Worm (Caenorhabditis elegans) whole organism, late embryonic: ENCODE data around the gene cnx-1.

Experiments
- C08G9.2 ChIP-seq: sonication (generic microtip); optimal IDR thresholded peaks from 2 replicates; lab custom pipeline; 2016; ENCODE audit warnings: mild to moderate bottlenecking, missing genetic modification characterization, moderate library complexity, missing compliant biosample characterization
- F13H6.1 ChIP-seq: sonication (generic microtip); optimal IDR thresholded peaks from 2 replicates; lab custom pipeline; 2016; ENCODE audit warnings: missing genetic modification characterization, missing compliant biosample characterization
- K02D7.2 ChIP-seq: sonication (generic microtip); optimal IDR thresholded peaks from 2 replicates; lab custom pipeline; 2017; ENCODE audit warnings: mild to moderate bottlenecking, missing genetic modification characterization, missing compliant biosample characterization
- K09A11.1 ChIP-seq: sonication (generic microtip); optimal IDR thresholded peaks from 2 replicates; lab custom pipeline; 2017; ENCODE audit warnings: antibody characterized with exemption, mild to moderate bottlenecking, missing genetic modification characterization, missing compliant biosample characterization; ENCODE audit not compliant: insufficient read depth
- Y22D7AL.16 ChIP-seq: sonication (generic microtip); optimal IDR thresholded peaks from 2 replicates; lab custom pipeline; 2016; ENCODE audit warnings: missing genetic modification characterization, missing compliant biosample characterization
- ama-1 ChIP-seq: fragments of 150-350 bp; optimal IDR thresholded peaks from 2 replicates; lab custom pipeline; 2014
- ceh-18 ChIP-seq: sonication (generic microtip); optimal IDR thresholded peaks from 2 replicates; lab custom pipeline; 2016; ENCODE audit warnings: missing genetic modification characterization, missing compliant biosample characterization
- ceh-2 ChIP-seq: sonication (generic microtip); optimal IDR thresholded peaks from 2 replicates; lab custom pipeline; 2016; ENCODE audit warnings: missing genotype, missing genetic modification characterization, missing compliant biosample characterization
- ceh-22 ChIP-seq: sonication (generic microtip); optimal IDR thresholded peaks from 2 replicates; lab custom pipeline; 2017; ENCODE audit warnings: missing biosample characterization, missing genetic modification characterization
- ceh-30 ChIP-seq: fragments of 150-350 bp; optimal IDR thresholded peaks from 2 replicates; lab custom pipeline; 2014; ENCODE audit warnings: missing biosample characterization, missing genetic modification characterization
- ceh-31 ChIP-seq: sonication (generic microtip); optimal IDR thresholded peaks from 2 replicates; lab custom pipeline; 2016; ENCODE audit warnings: missing genetic modification characterization, missing compliant biosample characterization
- ceh-34 ChIP-seq: sonication (generic microtip); optimal IDR thresholded peaks from 2 replicates; lab custom pipeline; 2016; ENCODE audit warnings: mild to moderate bottlenecking, missing genetic modification characterization, missing compliant biosample characterization
- ceh-48 ChIP-seq: sonication (generic microtip); optimal IDR thresholded peaks from 2 replicates; lab custom pipeline; 2016; ENCODE audit warnings: missing genetic modification characterization, inconsistent platforms, missing compliant biosample characterization
- dmd-4 ChIP-seq: sonication (generic microtip); optimal IDR thresholded peaks from 2 replicates; lab custom pipeline; 2016; ENCODE audit warnings: borderline replicate concordance, missing genetic modification characterization, missing compliant biosample characterization
- dve-1 ChIP-seq: sonication (generic microtip); optimal IDR thresholded peaks from 2 replicates; lab custom pipeline; 2017; ENCODE audit warnings: antibody characterized with exemption, mild to moderate bottlenecking, missing genetic modification characterization, missing compliant biosample characterization
- elt-2 ChIP-seq: sonication (generic microtip); optimal IDR thresholded peaks from 2 replicates; lab custom pipeline; 2016; ENCODE audit warnings: missing genetic modification reagents, missing genetic modification characterization, missing compliant biosample characterization
- ets-4 ChIP-seq: sonication (generic microtip); optimal IDR thresholded peaks from 2 replicates; lab custom pipeline; 2016; ENCODE audit warnings: missing genetic modification characterization, missing compliant biosample characterization
- fkh-10 ChIP-seq: fragments of 150-350 bp; optimal IDR thresholded peaks from 2 replicates; lab custom pipeline; 2014; ENCODE audit warnings: missing biosample characterization, missing genetic modification reagents, missing genetic modification characterization
- fkh-6 ChIP-seq: sonication (generic microtip); optimal IDR thresholded peaks from 2 replicates; lab custom pipeline; 2016; ENCODE audit warnings: missing genetic modification characterization, missing compliant biosample characterization
- hlh-30 ChIP-seq: sonication (generic microtip); optimal IDR thresholded peaks from 2 replicates; lab custom pipeline; 2017; ENCODE audit warnings: antibody characterized with exemption, missing genetic modification characterization, missing compliant biosample characterization; ENCODE audit not compliant: insufficient read depth
- hlh-6 ChIP-seq: sonication (generic microtip); optimal IDR thresholded peaks from 2 replicates; lab custom pipeline; 2016; ENCODE audit warnings: missing genotype, missing genetic modification characterization, missing compliant biosample characterization
- hlh-8 ChIP-seq: sonication (generic microtip); optimal IDR thresholded peaks from 2 replicates; lab custom pipeline; 2016; ENCODE audit warnings: missing genotype, missing genetic modification characterization, missing compliant biosample characterization
- lin-11 ChIP-seq: fragments of 200-800 bp; sonication (Bioruptor generic); optimal IDR thresholded peaks from 2 replicates; lab custom pipeline; 2018; ENCODE audit warnings: mild to moderate bottlenecking, missing genetic modification characterization, missing compliant biosample characterization
- mec-3 ChIP-seq: sonication (generic microtip); optimal IDR thresholded peaks from 2 replicates; lab custom pipeline; 2016; ENCODE audit warnings: borderline replicate concordance, missing genetic modification characterization, missing compliant biosample characterization
- nfya-1 ChIP-seq: sonication (generic microtip); optimal IDR thresholded peaks from 2 replicates; lab custom pipeline; 2017; ENCODE audit warnings: missing genetic modification characterization, mild to moderate bottlenecking, missing compliant biosample characterization, antibody characterized with exemption, moderate library complexity
- nhr-11 ChIP-seq: fragments of 150-350 bp; optimal IDR thresholded peaks from 2 replicates; lab custom pipeline; 2014; ENCODE audit warnings: missing biosample characterization, missing genetic modification characterization
- nhr-232 ChIP-seq: sonication (generic microtip); optimal IDR thresholded peaks from 2 replicates; lab custom pipeline; 2016; ENCODE audit warnings: missing genetic modification characterization, missing compliant biosample characterization
- pax-1 ChIP-seq: fragments of 150-350 bp; optimal IDR thresholded peaks from 2 replicates; lab custom pipeline; 2014; ENCODE audit warnings: missing biosample characterization, missing genetic modification characterization
- pha-2 ChIP-seq: sonication (generic microtip); optimal IDR thresholded peaks from 2 replicates; lab custom pipeline; 2017; ENCODE audit warnings: mild to moderate bottlenecking, missing genetic modification characterization, missing compliant biosample characterization
- pha-4 ChIP-seq: fragments of 150-350 bp; optimal IDR thresholded peaks from 2 replicates; lab custom pipeline; 2018; ENCODE audit warnings: missing biosample characterization, missing genetic modification reagents, missing genetic modification characterization
- pqm-1 ChIP-seq: sonication (generic microtip); optimal IDR thresholded peaks from 2 replicates; lab custom pipeline; 2016; ENCODE audit warnings: missing genetic modification characterization, missing compliant biosample characterization
- ref-2 ChIP-seq: sonication (generic microtip); optimal IDR thresholded peaks from 2 replicates; lab custom pipeline; 2016; ENCODE audit warnings: missing genetic modification characterization, missing compliant biosample characterization
- rnt-1 ChIP-seq: sonication (generic microtip); optimal IDR thresholded peaks from 2 replicates; lab custom pipeline; 2016; ENCODE audit warnings: missing genetic modification characterization, missing compliant biosample characterization
- sox-4 ChIP-seq: sonication (generic microtip); optimal IDR thresholded peaks from 2 replicates; lab custom pipeline; 2017; ENCODE audit warnings: mild to moderate bottlenecking, missing genetic modification characterization, inconsistent platforms, missing compliant biosample characterization
- tbx-2 ChIP-seq: sonication (generic microtip); optimal IDR thresholded peaks from 2 replicates; lab custom pipeline; 2016; ENCODE audit warnings: missing genetic modification characterization, missing compliant biosample characterization
- ttx-3 ChIP-seq: sonication (generic microtip); optimal IDR thresholded peaks from 2 replicates; lab custom pipeline; 2016; ENCODE audit warnings: missing genetic modification reagents, missing genetic modification characterization, missing compliant biosample characterization
- unc-3 ChIP-seq, 2 experiments: fragments of 200-800 bp in 1 of 2; sonication (Bioruptor generic) in 1 of 2; sonication (generic microtip) in 1 of 2; conservative IDR thresholded peaks in 1 of 2; optimal IDR thresholded peaks in 1 of 2; 2 replicates each; pipeline versions ENCODE4 v1.3.6 to Lab custom; 2016 to 2022; ENCODE audit warnings: missing compliant biosample characterization in 2 of 2, missing genetic modification characterization in 2 of 2, missing genetic modification reagents in 1 of 2
- unc-42 ChIP-seq: sonication (generic microtip); optimal IDR thresholded peaks from 2 replicates; lab custom pipeline; 2016; ENCODE audit warnings: missing genotype, missing genetic modification characterization, missing compliant biosample characterization
- unc-55 ChIP-seq: sonication (generic microtip); optimal IDR thresholded peaks from 2 replicates; lab custom pipeline; 2017; ENCODE audit warnings: missing biosample characterization, missing genetic modification reagents, missing genetic modification characterization
- unc-86 ChIP-seq: sonication (generic microtip); optimal IDR thresholded peaks from 2 replicates; lab custom pipeline; 2016; ENCODE audit warnings: missing genetic modification characterization, missing compliant biosample characterization
- zip-5 ChIP-seq: sonication (generic microtip); optimal IDR thresholded peaks from 2 replicates; lab custom pipeline; 2016; ENCODE audit warnings: missing genetic modification characterization, missing compliant biosample characterization

The cnx-1 gene

DNA sequence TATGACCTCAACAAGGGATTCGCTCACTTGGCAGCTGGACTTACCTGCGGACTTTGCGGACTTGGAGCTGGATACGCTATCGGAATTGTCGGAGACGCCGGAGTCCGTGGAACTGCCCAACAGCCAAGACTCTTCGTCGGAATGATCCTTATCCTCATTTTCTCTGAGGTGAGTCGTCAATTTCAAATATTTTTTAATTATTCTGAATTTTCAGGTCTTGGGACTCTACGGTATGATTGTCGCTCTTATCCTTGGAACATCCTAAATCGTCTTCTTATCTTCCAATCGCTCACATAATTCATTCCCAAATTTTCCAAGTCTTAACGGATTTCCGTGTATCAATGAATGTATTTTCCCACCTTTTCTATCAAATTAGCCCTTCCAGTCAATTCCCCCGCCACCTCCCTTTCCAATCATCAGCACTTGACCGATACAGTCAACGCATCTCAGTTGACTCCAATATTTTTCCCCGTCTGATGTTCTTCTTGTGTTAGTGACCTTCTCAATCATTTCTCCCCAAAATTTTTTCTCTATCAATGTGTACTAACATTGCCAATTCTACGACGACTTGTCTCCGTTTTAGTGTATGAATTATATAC lies 34.4 kb downstream of the cnx-1 start, which contains the start of gene R10E11.6:
R10E11.6 (plus strand) TSS at position 524 of the 599 bp plus-strand sequence.
- TF ChIP-seq K02D7.2 (tag; lab: Kevin White, UChicago): no peak
- no peak for TF ChIP-seq nhr-11 (tag; lab: Kevin White, UChicago)
- TF ChIP-seq lin-11 (tag; lab: Kevin White, UChicago): no peak
- no peak for TF ChIP-seq pha-2 (tag; lab: Kevin White, UChicago)
- no peak for TF ChIP-seq ref-2
- no peak for TF ChIP-seq hlh-8 (tag; lab: Kevin White, UChicago)
- no peak for TF ChIP-seq dmd-4 (tag; lab: Kevin White, UChicago)
- TF ChIP-seq mec-3 (tag; lab: Kevin White, UChicago): no peak
- no peak for TF ChIP-seq unc-86
- no peak for TF ChIP-seq tbx-2 (tag; lab: Kevin White, UChicago)
- no peak for TF ChIP-seq nhr-232 (tag; lab: Kevin White, UChicago)
- TF ChIP-seq unc-3 (GFP tag; conservative IDR thresholded peaks at IDR 0.05; lab: Robert Waterston, UW): no peak
- no peak for TF ChIP-seq unc-3 (tag; optimal IDR thresholded peaks at IDR 0.05; lab: Kevin White, UChicago)

DNA sequence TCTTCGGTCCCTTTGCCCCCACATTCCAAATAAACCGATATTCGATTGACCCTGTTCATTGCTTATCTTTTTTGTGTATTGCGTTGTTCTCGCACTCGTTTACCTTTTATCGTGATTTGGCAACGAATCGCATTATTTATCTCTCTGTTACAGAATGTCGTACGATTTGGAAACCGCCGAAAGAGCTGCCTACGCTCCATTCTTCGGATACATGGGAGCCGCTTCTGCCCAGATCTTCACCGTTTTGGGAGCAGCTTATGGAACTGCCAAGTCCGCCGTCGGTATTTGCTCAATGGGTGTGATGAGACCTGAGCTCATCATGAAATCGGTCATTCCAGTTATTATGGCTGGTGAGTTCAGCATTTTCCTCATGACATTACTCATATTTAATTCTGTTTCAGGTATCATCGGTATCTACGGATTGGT lies 34.9 kb downstream of the cnx-1 start, which contains the start of gene vha-2:
vha-2 (plus strand) TSS at position 154 of the 426 bp plus-strand sequence.
- TF ChIP-seq nhr-11 (tag; lab: Kevin White, UChicago) (no peak), ceh-22 (tag; lab: Kevin White, UChicago) (no peak), elt-2 (tag; lab: Kevin White, UChicago) (peak; percentile 56)

DNA sequence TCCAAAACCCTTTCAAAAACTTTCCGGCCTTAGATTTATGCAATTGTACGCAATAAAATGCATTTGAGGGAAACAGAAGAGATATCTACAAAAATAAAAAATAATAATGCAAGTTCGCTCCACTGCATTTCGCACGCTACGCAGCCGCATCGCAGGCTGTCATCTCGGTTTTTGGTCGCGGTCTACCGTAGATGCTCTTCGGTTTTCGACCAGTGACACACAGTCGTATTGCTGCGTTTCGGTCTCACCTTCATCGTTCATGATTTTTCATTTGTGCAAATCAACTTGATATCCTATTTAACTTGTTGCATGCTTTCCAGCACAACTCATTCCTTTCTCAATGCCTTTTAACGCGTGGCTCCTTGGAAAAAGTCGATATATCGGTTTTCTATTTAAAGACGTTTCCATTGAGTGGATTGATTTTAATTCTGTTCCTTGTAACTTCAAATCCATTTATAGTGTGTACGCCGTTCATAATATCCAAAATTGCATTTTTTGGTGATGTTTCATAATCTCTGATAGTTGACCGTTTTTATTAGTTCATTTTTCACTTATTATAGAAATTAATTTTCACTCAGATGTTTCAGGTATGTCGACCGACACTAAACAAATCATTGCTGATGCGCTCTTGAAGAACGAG lies 36.2 kb downstream of the cnx-1 start, which contains the start of gene vha-1:
vha-1 (plus strand) TSS at position 590 of the 640 bp plus-strand sequence.
- TF ChIP-seq sox-4 (tag; lab: Kevin White, UChicago): no peak
- TF ChIP-seq ceh-34 (tag; lab: Kevin White, UChicago): peak; percentile 31
- TF ChIP-seq lin-11 (tag; lab: Kevin White, UChicago): no peak
- no peak for TF ChIP-seq F13H6.1 (tag; lab: Kevin White, UChicago)
- peak; percentile 47 for TF ChIP-seq ceh-48
- peak; percentile 52 for TF ChIP-seq ceh-18 (tag; lab: Kevin White, UChicago)
- peak; percentile 40 for TF ChIP-seq unc-86
- TF ChIP-seq elt-2 (tag; lab: Kevin White, UChicago): peak; percentile 39
- no peak for TF ChIP-seq fkh-6 (tag; lab: Kevin White, UChicago)
- peak; percentile 61 for TF ChIP-seq ceh-31 (tag; lab: Kevin White, UChicago)
- TF ChIP-seq pha-4 (tag; lab: Kevin White, UChicago): no peak
- TF ChIP-seq zip-5 (tag; lab: Kevin White, UChicago): no peak
- peak; percentile 82 for TF ChIP-seq nfya-1
- TF ChIP-seq C08G9.2: peak; percentile 15
- peak; percentile 44 for TF ChIP-seq unc-42 (tag; lab: Kevin White, UChicago)
- TF ChIP-seq fkh-10 (GFP tag; lab: Kevin White, UChicago): no peak
- TF ChIP-seq Y22D7AL.16 (tag; lab: Kevin White, UChicago): no peak
- TF ChIP-seq pqm-1 (tag; lab: Kevin White, UChicago): no peak
- peak; percentile 63 for TF ChIP-seq ref-2
- peak; percentile 65 for TF ChIP-seq tbx-2 (tag; lab: Kevin White, UChicago)
- TF ChIP-seq unc-55 (GFP tag; lab: Kevin White, UChicago): no peak
- TF ChIP-seq pax-1 (tag; lab: Kevin White, UChicago): no peak
- peak; percentile 14 for TF ChIP-seq ets-4 (tag; lab: Kevin White, UChicago)
- peak; percentile 26 for TF ChIP-seq ceh-30
- TF ChIP-seq ttx-3: peak; percentile 2
- peak; percentile 15 for TF ChIP-seq K09A11.1 (tag; lab: Kevin White, UChicago)
- no peak for TF ChIP-seq hlh-6 (tag; lab: Kevin White, UChicago)
- TF ChIP-seq ama-1 (lab: Kevin White, UChicago): peak; percentile 24
- peak; percentile 26 for TF ChIP-seq hlh-30 (tag; lab: Kevin White, UChicago)
- TF ChIP-seq dve-1: peak; percentile 58
- no peak for TF ChIP-seq ceh-2 (tag; lab: Kevin White, UChicago)
- peak; percentile 55 for TF ChIP-seq rnt-1
- no peak for TF ChIP-seq dmd-4 (tag; lab: Kevin White, UChicago)
